Worm (Caenorhabditis elegans): Measurements from ENCODE around the gene C17B7.12.

C17B7.12 gene

ce11 chrV:3346434-3347019 is 6.5 kb upstream of the C17B7.12 start, which contains the start of gene fbxa-65:
fbxa-65 (minus strand) TSS chrV:3346484.
- no peak for TF ChIP-seq tbx-37 (GFP tag; conservative IDR thresholded peaks at IDR 0.05)
- TF ChIP-seq tra-4 (tag; optimal IDR thresholded peaks at IDR 0.05) = no peak
- TF ChIP-seq hmg-4 (GFP tag; optimal IDR thresholded peaks at IDR 0.05) = no peak
- TF ChIP-seq scrt-1 (GFP tag; IDR thresholded peaks at IDR 0.05) = no peak
- no peak for TF ChIP-seq F13C5.2 (tag; optimal IDR thresholded peaks at IDR 0.05)
- no peak for TF ChIP-seq pes-1 (GFP tag; IDR thresholded peaks at IDR 0.05)
- TF ChIP-seq ceh-13 (GFP tag; optimal IDR thresholded peaks at IDR 0.05) = no peak
- no peak for TF ChIP-seq sea-1 (GFP tag; conservative IDR thresholded peaks at IDR 0.05)
- no peak for TF ChIP-seq ama-1 (optimal IDR thresholded peaks at IDR 0.05)
- TF ChIP-seq hnd-1 (tag; optimal IDR thresholded peaks at IDR 0.05) = no peak
- TF ChIP-seq B0310.2 (tag; optimal IDR thresholded peaks at IDR 0.05) = no peak
- TF ChIP-seq hmbx-1 (tag; optimal IDR thresholded peaks at IDR 0.05) = no peak

ce11 chrV:3347486-3347885 is 5.5 kb upstream of the C17B7.12 start:
- TF ChIP-seq hmbx-1 (tag; optimal IDR thresholded peaks at IDR 0.05) (no peak), ceh-36 (tag; optimal IDR thresholded peaks at IDR 0.05) (no peak), tra-4 (tag; optimal IDR thresholded peaks at IDR 0.05) (no peak), scrt-1 (GFP tag; IDR thresholded peaks at IDR 0.05) (no peak), flt-1 (GFP tag; IDR thresholded peaks at IDR 0.05) (no peak), hnd-1 (tag; optimal IDR thresholded peaks at IDR 0.05) (no peak), hmg-4 (GFP tag; optimal IDR thresholded peaks at IDR 0.05) (no peak), B0310.2 (tag; optimal IDR thresholded peaks at IDR 0.05) (no peak), tbx-11 (GFP tag; IDR thresholded peaks at IDR 0.05) (no peak), aly-1 (tag; optimal IDR thresholded peaks at IDR 0.05) (no peak), pes-1 (GFP tag; IDR thresholded peaks at IDR 0.05) (no peak), tbx-37 (GFP tag; conservative IDR thresholded peaks at IDR 0.05) (no peak), ama-1 (optimal IDR thresholded peaks at IDR 0.05) (no peak), sea-1 (GFP tag; conservative IDR thresholded peaks at IDR 0.05) (no peak), ets-7 (tag; optimal IDR thresholded peaks at IDR 0.05) (no peak), F13C5.2 (tag; optimal IDR thresholded peaks at IDR 0.05) (no peak)

- TF ChIP-seq B0310.2 (tag; optimal IDR thresholded peaks at IDR 0.05) (no peak), pes-1 (GFP tag; IDR thresholded peaks at IDR 0.05) (no peak), tra-4 (tag; optimal IDR thresholded peaks at IDR 0.05) (no peak), ets-7 (tag; optimal IDR thresholded peaks at IDR 0.05) (no peak), hnd-1 (tag; optimal IDR thresholded peaks at IDR 0.05) (no peak), tbx-37 (GFP tag; conservative IDR thresholded peaks at IDR 0.05) (no peak), flt-1 (GFP tag; IDR thresholded peaks at IDR 0.05) (no peak), F13C5.2 (tag; optimal IDR thresholded peaks at IDR 0.05) (no peak), ceh-13 (GFP tag; optimal IDR thresholded peaks at IDR 0.05) (no peak), scrt-1 (GFP tag; IDR thresholded peaks at IDR 0.05) (no peak), aly-1 (tag; optimal IDR thresholded peaks at IDR 0.05) (no peak), tbx-11 (GFP tag; IDR thresholded peaks at IDR 0.05) (no peak), sea-1 (GFP tag; conservative IDR thresholded peaks at IDR 0.05) (no peak), hmbx-1 (tag; optimal IDR thresholded peaks at IDR 0.05) (no peak), ceh-36 (tag; optimal IDR thresholded peaks at IDR 0.05) (no peak), hmg-4 (GFP tag; optimal IDR thresholded peaks at IDR 0.05) (no peak)
These were observed 3.1 kb upstream of the C17B7.12 start, which contains the start of gene C17B7.15 for ce11 chrV:3349877-3350276. C17B7.15 (plus strand) TSS chrV:3350177.

- no peak for TF ChIP-seq sea-1 (GFP tag; conservative IDR thresholded peaks at IDR 0.05)
- TF ChIP-seq aly-1 (tag; optimal IDR thresholded peaks at IDR 0.05) = no peak
- TF ChIP-seq B0310.2 (tag; optimal IDR thresholded peaks at IDR 0.05) = no peak
- no peak for TF ChIP-seq F13C5.2 (tag; optimal IDR thresholded peaks at IDR 0.05)
These were observed 1.8 kb upstream of the C17B7.12 start, which contains the start of gene str-63 for ce11 chrV:3351266-3351665. str-63 (plus strand) TSS chrV:3351566.

- TF ChIP-seq hnd-1 (tag; optimal IDR thresholded peaks at IDR 0.05) (no peak), tra-4 (tag; optimal IDR thresholded peaks at IDR 0.05) (no peak), pes-1 (GFP tag; IDR thresholded peaks at IDR 0.05) (no peak), scrt-1 (GFP tag; IDR thresholded peaks at IDR 0.05) (no peak), aly-1 (tag; optimal IDR thresholded peaks at IDR 0.05) (no peak), ceh-13 (GFP tag; optimal IDR thresholded peaks at IDR 0.05) (no peak), tbx-11 (GFP tag; IDR thresholded peaks at IDR 0.05) (no peak), ets-7 (tag; optimal IDR thresholded peaks at IDR 0.05) (no peak), tbx-37 (GFP tag; conservative IDR thresholded peaks at IDR 0.05) (no peak), hmbx-1 (tag; optimal IDR thresholded peaks at IDR 0.05) (no peak), hmg-4 (GFP tag; optimal IDR thresholded peaks at IDR 0.05) (no peak), ceh-36 (tag; optimal IDR thresholded peaks at IDR 0.05) (no peak), F13C5.2 (tag; optimal IDR thresholded peaks at IDR 0.05) (no peak), flt-1 (GFP tag; IDR thresholded peaks at IDR 0.05) (no peak), ama-1 (optimal IDR thresholded peaks at IDR 0.05) (no peak)
These were observed 2.5 kb downstream of the C17B7.12 start for ce11 chrV:3355544-3355943.

DNA sequence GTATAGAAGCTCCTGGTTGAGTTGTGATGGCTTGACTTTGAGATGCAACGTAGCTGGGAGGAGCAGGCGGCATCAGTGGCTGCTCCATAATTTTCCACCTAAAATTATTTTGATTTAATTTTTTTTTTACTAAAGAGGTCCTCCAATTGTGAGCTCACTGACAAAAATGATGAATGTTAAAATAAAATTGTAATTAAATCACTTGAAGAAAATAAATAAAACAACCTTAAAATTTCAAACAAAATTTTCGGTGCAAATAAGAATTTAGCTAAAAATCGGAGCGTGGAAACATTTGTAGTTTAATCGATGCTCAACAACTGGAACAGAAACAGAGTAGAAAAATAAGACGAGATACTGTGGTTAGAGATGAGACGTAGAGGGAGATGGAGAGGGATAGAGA is 4.1 kb downstream of the C17B7.12 start, which contains the start of gene scrm-3:
scrm-3 (minus strand) TSS at position 101 of the 400 bp plus-strand sequence.
- TF ChIP-seq sea-1 (GFP tag; conservative IDR thresholded peaks at IDR 0.05) = no peak
- no peak for TF ChIP-seq ets-7 (tag; optimal IDR thresholded peaks at IDR 0.05)
- no peak for TF ChIP-seq ceh-36 (tag; optimal IDR thresholded peaks at IDR 0.05)
- TF ChIP-seq F13C5.2 (tag; optimal IDR thresholded peaks at IDR 0.05) = no peak
- no peak for TF ChIP-seq hmbx-1 (tag; optimal IDR thresholded peaks at IDR 0.05)
- no peak for TF ChIP-seq ama-1 (optimal IDR thresholded peaks at IDR 0.05)
- no peak for TF ChIP-seq aly-1 (tag; optimal IDR thresholded peaks at IDR 0.05)
- no peak for TF ChIP-seq flt-1 (GFP tag; IDR thresholded peaks at IDR 0.05)
- no peak for TF ChIP-seq tra-4 (tag; optimal IDR thresholded peaks at IDR 0.05)
- TF ChIP-seq pes-1 (GFP tag; IDR thresholded peaks at IDR 0.05) = no peak
- TF ChIP-seq scrt-1 (GFP tag; IDR thresholded peaks at IDR 0.05) = no peak
- no peak for TF ChIP-seq B0310.2 (tag; optimal IDR thresholded peaks at IDR 0.05)
- no peak for TF ChIP-seq tbx-11 (GFP tag; IDR thresholded peaks at IDR 0.05)
- TF ChIP-seq hnd-1 (tag; optimal IDR thresholded peaks at IDR 0.05) = no peak
- no peak for TF ChIP-seq ceh-13 (GFP tag; optimal IDR thresholded peaks at IDR 0.05)
- no peak for TF ChIP-seq tbx-37 (GFP tag; conservative IDR thresholded peaks at IDR 0.05)
- TF ChIP-seq hmg-4 (GFP tag; optimal IDR thresholded peaks at IDR 0.05) = no peak

DNA sequence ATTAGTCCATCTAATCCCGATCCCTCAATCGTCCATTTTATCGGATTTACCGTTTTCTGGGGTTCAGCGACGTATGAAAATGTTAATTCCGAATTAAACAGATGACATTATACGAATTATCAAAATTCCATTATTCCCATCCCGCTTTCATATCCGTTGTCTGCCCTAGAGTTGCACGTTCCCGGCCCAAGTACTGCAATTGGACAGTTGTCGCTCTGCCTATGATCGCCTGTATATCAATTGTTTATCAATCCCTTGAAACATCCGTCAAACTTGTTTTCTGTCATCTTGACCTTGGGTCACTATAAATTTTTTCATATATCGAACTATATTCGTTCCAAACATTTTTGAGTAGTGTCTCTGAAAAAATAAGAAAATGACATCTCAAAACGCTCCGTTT is 5.2 kb downstream of the C17B7.12 start, which contains the start of gene C04E12.5:
C04E12.5 (plus strand) TSS at position 301 of the 400 bp plus-strand sequence.
- no peak for TF ChIP-seq pes-1 (GFP tag; IDR thresholded peaks at IDR 0.05)
- no peak for TF ChIP-seq aly-1 (tag; optimal IDR thresholded peaks at IDR 0.05)
- no peak for TF ChIP-seq hnd-1 (tag; optimal IDR thresholded peaks at IDR 0.05)
- no peak for TF ChIP-seq ama-1 (optimal IDR thresholded peaks at IDR 0.05)
- TF ChIP-seq ceh-13 (GFP tag; optimal IDR thresholded peaks at IDR 0.05) = no peak
- TF ChIP-seq hmbx-1 (tag; optimal IDR thresholded peaks at IDR 0.05) = no peak
- no peak for TF ChIP-seq F13C5.2 (tag; optimal IDR thresholded peaks at IDR 0.05)
- no peak for TF ChIP-seq scrt-1 (GFP tag; IDR thresholded peaks at IDR 0.05)
- TF ChIP-seq ceh-36 (tag; optimal IDR thresholded peaks at IDR 0.05) = no peak
- TF ChIP-seq tbx-37 (GFP tag; conservative IDR thresholded peaks at IDR 0.05) = no peak
- TF ChIP-seq sea-1 (GFP tag; conservative IDR thresholded peaks at IDR 0.05) = no peak
- TF ChIP-seq ets-7 (tag; optimal IDR thresholded peaks at IDR 0.05) = no peak
- TF ChIP-seq hmg-4 (GFP tag; optimal IDR thresholded peaks at IDR 0.05) = no peak
- no peak for TF ChIP-seq tra-4 (tag; optimal IDR thresholded peaks at IDR 0.05)
- TF ChIP-seq B0310.2 (tag; optimal IDR thresholded peaks at IDR 0.05) = no peak
- no peak for TF ChIP-seq flt-1 (GFP tag; IDR thresholded peaks at IDR 0.05)
- TF ChIP-seq tbx-11 (GFP tag; IDR thresholded peaks at IDR 0.05) = no peak

All from whole organism, early embryonic.